Fruit fly (Drosophila melanogaster): ENCODE measurements around the gene Mgat2.

The Mgat2 gene

dm6 chr3R:30043139-30043744 lies 21.2 kb upstream of the Mgat2 start, which contains the start of gene Sry-delta (continued):
- TF ChIP-seq CG7963 (GFP tag; IDR thresholded peaks at IDR 0.05; ENCODE audit: partially characterized antibody) (no peak), ase (GFP tag; IDR thresholded peaks at IDR 0.05) (peak; percentile 69; the same call in 2 of the 3 replicates), lbe (GFP tag; optimal IDR thresholded peaks at IDR 0.05) (peak; percentile 68), CG5180 (GFP tag; optimal IDR thresholded peaks at IDR 0.05) (no peak), sim (GFP tag; IDR thresholded peaks at IDR 0.05) (no peak), pzg (GFP tag; optimal IDR thresholded peaks at IDR 0.05) (peak; percentile 97), sug (tag; optimal IDR thresholded peaks at IDR 0.05) (peak; percentile 86), Hand (GFP tag; optimal IDR thresholded peaks at IDR 0.05) (no peak), NC2β (GFP tag; optimal IDR thresholded peaks at IDR 0.05) (peak; percentile 86), CG13894 (tag; optimal IDR thresholded peaks at IDR 0.05) (peak; percentile 89), sr (GFP tag; IDR thresholded peaks at IDR 0.05) (peak; percentile 59; the same call in 2 of the 3 replicates), CG2129 (GFP tag; IDR thresholded peaks at IDR 0.05; ENCODE audit: partially characterized antibody) (peak; percentile 56), CG4328 (GFP tag; optimal IDR thresholded peaks at IDR 0.05) (peak; percentile 57), CG10543 (GFP tag; optimal IDR thresholded peaks at IDR 0.05) (peak; percentile 62), usp (GFP tag; optimal IDR thresholded peaks at IDR 0.05) (no peak), CG12104 (GFP tag; optimal IDR thresholded peaks at IDR 0.05) (peak; percentile 54), so (GFP tag; IDR thresholded peaks at IDR 0.05) (no peak), croc (GFP tag; conservative IDR thresholded peaks at IDR 0.05) (no peak; the same call in 1 of the 3 replicates), Dref (GFP tag; IDR thresholded peaks at IDR 0.05) (peak; percentile 77), CG16813 (GFP tag; IDR thresholded peaks at IDR 0.05; ENCODE audit: partially characterized antibody) (peak; percentile 78), nerfin-2 (GFP tag; IDR thresholded peaks at IDR 0.05; ENCODE audit: partially characterized antibody) (peak; percentile 19; the same call in 1 of the 2 replicates), CG2116 (GFP tag; optimal IDR thresholded peaks at IDR 0.05) (peak; percentile 100), CG3838 (GFP tag; optimal IDR thresholded peaks at IDR 0.05) (peak; percentile 20), CG42726 (GFP tag; IDR thresholded peaks at IDR 0.05; ENCODE audit: partially characterized antibody) (peak; percentile 46; the same call in 1 of the 2 replicates), CG7745 (tag; optimal IDR thresholded peaks at IDR 0.05) (no peak), Antp (GFP tag; optimal IDR thresholded peaks at IDR 0.05) (peak; percentile 92), bcd (GFP tag; optimal IDR thresholded peaks at IDR 0.05) (no peak), B-H1 (GFP tag; IDR thresholded peaks at IDR 0.05) (peak; percentile 45), CG10366 (GFP tag; IDR thresholded peaks at IDR 0.05) (peak; percentile 70), scrt (GFP tag; optimal IDR thresholded peaks at IDR 0.05) (no peak), yki (optimal IDR thresholded peaks at IDR 0.05) (no peak), Eip74EF (GFP tag; optimal IDR thresholded peaks at IDR 0.05) (no peak), gt (GFP tag; IDR thresholded peaks at IDR 0.05) (no peak), hbn (GFP tag; IDR thresholded peaks at IDR 0.05; ENCODE audit: partially characterized antibody) (peak; percentile 71), CG1602 (GFP tag; optimal IDR thresholded peaks at IDR 0.05) (peak; percentile 74), CHES-1-like (GFP tag; optimal IDR thresholded peaks at IDR 0.05) (peak; percentile 95), Trl (optimal IDR thresholded peaks at IDR 0.05) (no peak), Trl (GFP tag; optimal IDR thresholded peaks at IDR 0.05) (peak; percentile 92), TFAM (GFP tag; optimal IDR thresholded peaks at IDR 0.05) (peak; percentile 13), eyg (GFP tag; optimal IDR thresholded peaks at IDR 0.05) (peak; percentile 61), Vsx1 (GFP tag; optimal IDR thresholded peaks at IDR 0.05) (no peak), CG12071 (GFP tag; optimal IDR thresholded peaks at IDR 0.05) (no peak), Hsf (GFP tag; optimal IDR thresholded peaks at IDR 0.05) (peak; percentile 87), Neu2 (GFP tag; optimal IDR thresholded peaks at IDR 0.05; ENCODE audit: borderline replicate concordance) (peak; percentile 14), slbo (GFP tag; IDR thresholded peaks at IDR 0.05) (peak; percentile 94), CG13123 (GFP tag; optimal IDR thresholded peaks at IDR 0.05) (peak; percentile 40), CG3995 (GFP tag; optimal IDR thresholded peaks at IDR 0.05) (peak; percentile 69), HLH3B (GFP tag; IDR thresholded peaks at IDR 0.05) (peak; percentile 63), Pdp1 (GFP tag; optimal IDR thresholded peaks at IDR 0.05) (peak; percentile 85 to 96), CG4730 (GFP tag; IDR thresholded peaks at IDR 0.05) (peak; percentile 62)

Data from whole organism, embryonic.